Worm (Caenorhabditis elegans) whole organism, L3 larva: ENCODE measurements around the gene prx-2.

Experiments used
- R02D3.7 ChIP-seq: fragments of 150-350 bp; optimal IDR thresholded peaks from 2 replicates; lab custom pipeline; 2014; ENCODE audit warnings: missing biosample characterization, missing genetic modification characterization
- aly-2 ChIP-seq: fragments of 150-350 bp; optimal IDR thresholded peaks from 2 replicates; lab custom pipeline; 2014; ENCODE audit warnings: missing biosample characterization, missing genetic modification characterization
- ama-1 ChIP-seq: fragments of 150-350 bp; optimal IDR thresholded peaks from 2 replicates; lab custom pipeline; 2018
- ceh-16 ChIP-seq: sonication (generic microtip); optimal IDR thresholded peaks from 2 replicates; lab custom pipeline; 2017; ENCODE audit warnings: missing biosample characterization, missing genetic modification characterization
- ceh-28 ChIP-seq: fragments of 150-350 bp; optimal IDR thresholded peaks from 2 replicates; lab custom pipeline; 2014; ENCODE audit warnings: missing biosample characterization, missing genetic modification reagents, missing genetic modification characterization
- ceh-9 ChIP-seq: sonication (generic microtip); optimal IDR thresholded peaks from 2 replicates; lab custom pipeline; 2018; ENCODE audit warnings: missing biosample characterization, missing genetic modification characterization
- egl-27 ChIP-seq: sonication (generic microtip); optimal IDR thresholded peaks from 4 replicates; lab custom pipeline; 2017; ENCODE audit warnings: missing biosample characterization, missing genetic modification reagents, missing genetic modification characterization
- egl-5 ChIP-seq: fragments of 150-350 bp; optimal IDR thresholded peaks from 2 replicates; lab custom pipeline; 2017; ENCODE audit warnings: missing biosample characterization, missing genetic modification reagents, missing genetic modification characterization, inconsistent platforms
- elt-1 ChIP-seq: fragments of 150-350 bp; optimal IDR thresholded peaks from 2 replicates; lab custom pipeline; 2014; ENCODE audit warnings: missing biosample characterization, missing genetic modification characterization
- elt-2 ChIP-seq: sonication (generic microtip); optimal IDR thresholded peaks from 2 replicates; lab custom pipeline; 2016; ENCODE audit warnings: missing genetic modification reagents, mild to moderate bottlenecking, missing genetic modification characterization, missing compliant biosample characterization
- elt-3 ChIP-seq, 3 experiments: fragments of 150-350 bp in 1 of 3; sonication (generic microtip) in 2 of 3; optimal IDR thresholded peaks; 2 replicates in 2 of 3; 4 replicates in 1 of 3; lab custom pipeline; 2014 to 2017; ENCODE audit warnings: missing biosample characterization in 3 of 3, missing genetic modification characterization in 3 of 3
- eor-1 ChIP-seq, 2 experiments: fragments of 150-350 bp; optimal IDR thresholded peaks; 2 replicates each; lab custom pipeline; 2014 to 2018; ENCODE audit warnings: missing biosample characterization in 2 of 2, missing genetic modification characterization in 2 of 2
- fkh-10 ChIP-seq: sonication (generic microtip); optimal IDR thresholded peaks from 2 replicates; lab custom pipeline; 2017; ENCODE audit warnings: missing biosample characterization, missing genetic modification reagents, missing genetic modification characterization
- fkh-2 ChIP-seq: fragments of 150-350 bp; optimal IDR thresholded peaks from 2 replicates; lab custom pipeline; 2014; ENCODE audit warnings: missing biosample characterization, missing genetic modification reagents, missing genetic modification characterization
- fos-1 ChIP-seq: fragments of 150-350 bp; optimal IDR thresholded peaks from 2 replicates; lab custom pipeline; 2014; ENCODE audit warnings: missing biosample characterization, missing genetic modification characterization
- hmg-11 ChIP-seq: sonication (generic microtip); optimal IDR thresholded peaks from 2 replicates; lab custom pipeline; 2016; ENCODE audit warnings: missing genetic modification characterization, missing compliant biosample characterization
- jun-1 ChIP-seq: fragments of 150-350 bp; optimal IDR thresholded peaks from 2 replicates; lab custom pipeline; 2014; ENCODE audit warnings: missing biosample characterization, missing genetic modification reagents, missing genetic modification characterization
- lin-39 ChIP-seq: fragments of 150-350 bp; optimal IDR thresholded peaks from 2 replicates; lab custom pipeline; 2018; ENCODE audit warnings: missing biosample characterization, missing genetic modification reagents, missing genetic modification characterization
- mdl-1 ChIP-seq: fragments of 150-350 bp; optimal IDR thresholded peaks from 2 replicates; lab custom pipeline; 2014; ENCODE audit warnings: missing biosample characterization, missing genetic modification characterization
- mml-1 ChIP-seq: fragments of 150-350 bp; sonication (generic microtip); optimal IDR thresholded peaks from 3 replicates; lab custom pipeline; 2014; ENCODE audit warnings: missing biosample characterization, missing genetic modification characterization
- nfya-1 ChIP-seq: sonication (generic microtip); optimal IDR thresholded peaks from 2 replicates; lab custom pipeline; 2017; ENCODE audit warnings: missing genetic modification characterization, mild to moderate bottlenecking, missing compliant biosample characterization, antibody characterized with exemption, moderate library complexity; ENCODE audit not compliant: insufficient read depth
- nhr-11 ChIP-seq: fragments of 150-350 bp; optimal IDR thresholded peaks from 2 replicates; lab custom pipeline; 2014; ENCODE audit warnings: missing biosample characterization, missing genetic modification characterization
- nhr-23 ChIP-seq: fragments of 150-350 bp; optimal IDR thresholded peaks from 2 replicates; lab custom pipeline; 2014; ENCODE audit warnings: missing biosample characterization, missing genetic modification reagents, missing genetic modification characterization
- nhr-237 ChIP-seq: fragments of 150-350 bp; optimal IDR thresholded peaks from 2 replicates; lab custom pipeline; 2014; ENCODE audit warnings: missing biosample characterization, missing genetic modification characterization
- nhr-25 ChIP-seq: sonication (generic microtip); optimal IDR thresholded peaks from 2 replicates; lab custom pipeline; 2017; ENCODE audit warnings: missing biosample characterization, missing genetic modification characterization
- nhr-28 ChIP-seq: fragments of 150-350 bp; optimal IDR thresholded peaks from 2 replicates; lab custom pipeline; 2014; ENCODE audit warnings: missing biosample characterization, missing genetic modification characterization
- nhr-43 ChIP-seq: sonication (generic microtip); optimal IDR thresholded peaks from 2 replicates; lab custom pipeline; 2016; ENCODE audit warnings: mild to moderate bottlenecking, missing genetic modification characterization, missing compliant biosample characterization; ENCODE audit not compliant: poor library complexity, severe bottlenecking
- nhr-76 ChIP-seq: fragments of 150-350 bp; sonication (generic microtip); optimal IDR thresholded peaks from 5 replicates; lab custom pipeline; 2014; ENCODE audit warnings: missing biosample characterization, missing genetic modification characterization
- nhr-77 ChIP-seq: fragments of 150-350 bp; optimal IDR thresholded peaks from 2 replicates; lab custom pipeline; 2014; ENCODE audit warnings: missing biosample characterization, missing genetic modification characterization
- pha-4 ChIP-seq: fragments of 150-350 bp; optimal IDR thresholded peaks from 2 replicates; lab custom pipeline; 2014; ENCODE audit warnings: missing biosample characterization, missing genetic modification reagents, missing genetic modification characterization
- pqm-1 ChIP-seq: fragments of 150-350 bp; optimal IDR thresholded peaks from 2 replicates; lab custom pipeline; 2017; ENCODE audit warnings: missing biosample characterization, missing genetic modification characterization, inconsistent platforms
- sea-2 ChIP-seq: fragments of 150-350 bp; sonication (generic microtip); optimal IDR thresholded peaks from 4 replicates; lab custom pipeline; 2014; ENCODE audit warnings: missing biosample characterization, missing genetic modification reagents, missing genetic modification characterization
- skn-1 ChIP-seq: fragments of 150-350 bp; optimal IDR thresholded peaks from 2 replicates; lab custom pipeline; 2014; ENCODE audit warnings: missing biosample characterization, missing genetic modification characterization
- snpc-4 ChIP-seq: fragments of 150-350 bp; optimal IDR thresholded peaks from 2 replicates; lab custom pipeline; 2014; ENCODE audit warnings: missing biosample characterization, missing genetic modification characterization
- unc-39 ChIP-seq: sonication (generic microtip); optimal IDR thresholded peaks from 4 replicates; lab custom pipeline; 2017; ENCODE audit warnings: missing biosample characterization, missing genetic modification characterization
- unc-62 ChIP-seq: fragments of 150-350 bp; sonication (generic microtip); optimal IDR thresholded peaks from 4 replicates; lab custom pipeline; 2014; ENCODE audit warnings: missing biosample characterization, missing genetic modification reagents, missing genetic modification characterization
- ztf-11 ChIP-seq: fragments of 150-350 bp; optimal IDR thresholded peaks from 2 replicates; lab custom pipeline; 2014; ENCODE audit warnings: missing biosample characterization, missing genetic modification characterization
- ztf-4 ChIP-seq: fragments of 150-350 bp; optimal IDR thresholded peaks from 2 replicates; lab custom pipeline; 2014; ENCODE audit warnings: missing biosample characterization, missing genetic modification characterization

prx-2 gene

DNA sequence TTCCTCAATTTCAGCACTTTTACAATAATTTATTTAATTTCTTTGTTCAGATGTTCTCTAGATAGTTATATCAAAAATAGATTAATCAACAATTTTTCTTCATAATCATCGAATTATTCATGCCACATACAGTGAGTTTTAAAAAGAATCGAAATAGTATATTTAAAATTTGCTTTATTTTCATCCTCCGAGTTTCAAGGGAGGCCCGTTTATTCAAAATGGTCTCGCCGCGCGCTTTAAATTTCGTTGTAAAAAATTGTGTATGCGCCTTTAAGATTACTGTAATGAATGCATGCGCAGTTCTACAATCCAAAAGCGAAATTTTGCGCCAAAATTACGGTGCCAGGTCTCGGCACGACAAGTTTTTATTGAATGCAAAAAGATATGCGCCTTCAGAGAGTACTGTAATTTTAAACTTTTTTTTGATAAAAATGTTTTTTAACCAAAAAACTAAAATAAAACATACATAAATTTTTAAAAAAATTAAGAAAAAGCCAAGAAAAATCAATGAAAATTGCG is 15.9 kb downstream of the prx-2 start, which contains the start of gene ZK792.1:
Gene ZK792.1 (plus strand): TSS at position 51 of the 519 bp plus-strand sequence.
- TF ChIP-seq ceh-9 (tag; lab: Kevin White, UChicago), result no peak
- no peak for TF ChIP-seq ztf-4 (tag; lab: Kevin White, UChicago)
- no peak for TF ChIP-seq egl-5 (tag; lab: Kevin White, UChicago)
- no peak for TF ChIP-seq mdl-1 (tag; lab: Kevin White, UChicago)
- no peak for TF ChIP-seq nhr-237 (tag; lab: Kevin White, UChicago)
- TF ChIP-seq ceh-16 (tag; lab: Kevin White, UChicago), result no peak
- no peak for TF ChIP-seq pha-4 (tag; lab: Kevin White, UChicago)
- TF ChIP-seq nhr-23, result no peak
- no peak for TF ChIP-seq sea-2 (GFP tag; lab: Kevin White, UChicago)
- TF ChIP-seq nhr-11 (tag; lab: Kevin White, UChicago), result no peak
- TF ChIP-seq, all 47 proteins: peak for 0

DNA sequence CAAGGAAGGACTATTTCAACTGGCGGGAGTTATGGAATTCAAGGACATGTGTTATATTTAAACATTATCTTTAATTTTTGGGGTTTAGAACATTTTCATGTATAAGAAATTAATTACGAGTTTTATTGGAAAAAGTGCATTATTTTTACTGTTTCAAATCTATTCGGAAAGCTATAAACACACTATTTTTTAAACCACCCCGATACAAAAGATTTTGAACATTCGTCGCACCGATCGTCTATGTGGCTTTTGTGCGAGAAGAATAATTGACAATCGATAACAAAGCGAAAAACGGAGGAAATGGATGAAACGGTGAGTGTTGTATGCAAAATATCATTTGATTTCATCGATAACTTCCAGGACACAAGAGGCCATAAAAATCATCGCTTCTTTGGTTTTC is 21.1 kb downstream of the prx-2 start, which contains the start of gene ZK809.9:
Gene ZK809.9 (plus strand): TSS at position 301 of the 400 bp plus-strand sequence.
- TF ChIP-seq pha-4 (tag; lab: Kevin White, UChicago), result no peak
- no peak for TF ChIP-seq mml-1 (tag; lab: Kevin White, UChicago)
- no peak for TF ChIP-seq nfya-1 (tag; lab: Kevin White, UChicago)
- no peak for TF ChIP-seq nhr-28 (tag; lab: Kevin White, UChicago)
- TF ChIP-seq ztf-4 (tag; lab: Kevin White, UChicago), result no peak
- TF ChIP-seq ama-1 (lab: Kevin White, UChicago), result no peak
- TF ChIP-seq elt-1, result no peak
- no peak for TF ChIP-seq elt-2 (tag; lab: Kevin White, UChicago)
- TF ChIP-seq ztf-11, result no peak
- no peak for TF ChIP-seq egl-5 (tag; lab: Kevin White, UChicago)
- no peak for TF ChIP-seq aly-2 (tag; lab: Kevin White, UChicago)
- TF ChIP-seq nhr-43 (tag; lab: Kevin White, UChicago), result no peak
- TF ChIP-seq nhr-25, result no peak
- TF ChIP-seq egl-27 (tag; lab: Kevin White, UChicago), result no peak
- no peak for TF ChIP-seq fos-1 (tag; lab: Kevin White, UChicago)
- TF ChIP-seq R02D3.7 (tag; lab: Kevin White, UChicago), result no peak
- no peak for TF ChIP-seq jun-1 (tag; lab: Kevin White, UChicago)
- TF ChIP-seq nhr-23, result no peak
- TF ChIP-seq mdl-1 (tag; lab: Kevin White, UChicago), result no peak
- TF ChIP-seq sea-2 (GFP tag; lab: Kevin White, UChicago), result no peak

DNA sequence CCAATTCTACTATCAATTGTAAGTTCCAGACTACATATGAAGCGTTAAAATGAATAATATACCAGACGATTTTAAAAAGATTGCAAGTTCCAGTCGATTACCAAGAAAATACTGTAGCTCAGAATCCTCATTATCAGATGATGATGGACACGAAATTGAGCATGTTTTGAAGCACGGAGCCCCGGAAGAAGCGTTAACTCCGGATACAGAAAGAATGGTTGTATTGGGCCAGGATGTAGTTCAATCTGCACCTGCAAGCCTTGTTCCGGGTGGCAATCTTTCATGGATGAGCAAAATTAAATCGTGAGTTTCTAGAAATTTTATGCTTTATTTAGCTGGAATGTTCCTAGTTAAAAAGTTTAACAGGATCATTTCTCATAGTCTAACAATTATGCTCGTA is 24.1 kb downstream of the prx-2 start, which contains the start of gene atg-4.2:
Gene atg-4.2 (plus strand): TSS at position 24 of the 400 bp plus-strand sequence.
- TF ChIP-seq nhr-43 (tag; lab: Kevin White, UChicago), result no peak
- no peak for TF ChIP-seq unc-39 (tag; lab: Kevin White, UChicago)
- no peak for TF ChIP-seq nhr-77 (tag; lab: Kevin White, UChicago)

DNA sequence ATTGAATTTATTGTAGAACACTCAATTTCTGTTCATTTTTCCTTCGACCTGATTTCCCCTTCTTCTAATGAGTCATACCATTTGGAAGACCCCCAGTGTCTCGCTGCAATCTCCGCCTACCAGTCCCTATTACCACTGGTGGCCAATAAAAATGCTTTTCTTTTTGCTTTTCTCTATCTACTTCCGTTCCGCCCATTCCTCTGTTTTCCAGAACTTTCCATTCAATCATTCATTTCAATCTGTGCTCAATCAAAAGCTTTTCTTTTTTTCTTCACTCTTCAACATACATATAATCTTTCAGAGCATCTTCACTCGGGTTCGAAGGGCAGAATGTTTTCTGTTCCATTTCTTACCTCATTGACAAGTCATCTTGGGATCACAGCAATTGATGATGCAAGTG is 29.6 kb downstream of the prx-2 start, which contains the start of gene inx-8:
Gene inx-8 (plus strand): TSS at position 301 of the 400 bp plus-strand sequence.
- TF ChIP-seq ceh-9 (tag; lab: Kevin White, UChicago) (no peak), egl-5 (tag; lab: Kevin White, UChicago) (no peak), pqm-1 (tag; lab: Kevin White, UChicago) (no peak), fkh-10 (no peak), ama-1 (lab: Kevin White, UChicago) (no peak), lin-39 (tag; lab: Kevin White, UChicago) (no peak), nhr-237 (tag; lab: Kevin White, UChicago) (no peak), hmg-11 (no peak), nhr-76 (tag; lab: Kevin White, UChicago) (no peak), nhr-11 (tag; lab: Kevin White, UChicago) (no peak)

DNA sequence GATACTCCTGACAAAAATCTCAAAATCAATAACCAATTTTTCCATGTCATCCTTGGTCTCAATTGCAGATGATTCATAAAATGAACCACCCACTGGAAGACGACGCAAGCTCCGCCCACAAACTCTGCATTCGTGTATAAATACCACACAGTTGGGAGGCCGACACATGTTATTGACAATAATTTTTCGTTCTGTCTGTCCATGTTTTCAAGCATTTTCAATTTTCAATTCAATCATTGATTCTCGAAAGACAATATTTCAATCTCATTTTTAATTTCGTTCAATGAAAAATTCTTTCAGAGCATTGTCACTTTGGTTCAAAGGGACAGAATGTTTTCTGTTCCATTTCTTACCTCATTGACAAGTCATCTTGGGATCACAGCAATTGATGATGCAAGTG is 32.1 kb downstream of the prx-2 start, which contains the start of gene inx-9:
Gene inx-9 (plus strand): TSS at position 301 of the 400 bp plus-strand sequence.
- TF ChIP-seq unc-62, result no peak
- no peak for TF ChIP-seq ztf-4 (tag; lab: Kevin White, UChicago)
- TF ChIP-seq nhr-237 (tag; lab: Kevin White, UChicago), result no peak
- no peak for TF ChIP-seq ceh-28 (tag; lab: Kevin White, UChicago)
- TF ChIP-seq elt-3 (tag; optimal IDR thresholded peaks at IDR 0.05; lab: Kevin White, UChicago), result no peak
- no peak for TF ChIP-seq sea-2 (GFP tag; lab: Kevin White, UChicago)
- no peak for TF ChIP-seq fos-1 (tag; lab: Kevin White, UChicago)
- TF ChIP-seq skn-1 (tag; lab: Kevin White, UChicago), result no peak
- TF ChIP-seq ama-1 (lab: Kevin White, UChicago), result no peak
- TF ChIP-seq snpc-4 (tag; lab: Kevin White, UChicago), result no peak
- no peak for TF ChIP-seq elt-2 (tag; lab: Kevin White, UChicago)
- TF ChIP-seq eor-1 (tag; optimal IDR thresholded peaks at IDR 0.05; lab: Kevin White, UChicago), result no peak
- TF ChIP-seq nfya-1 (tag; lab: Kevin White, UChicago), result no peak
- no peak for TF ChIP-seq fkh-2
- no peak for TF ChIP-seq nhr-76 (tag; lab: Kevin White, UChicago)
- no peak for TF ChIP-seq fkh-10
- TF ChIP-seq pqm-1 (tag; lab: Kevin White, UChicago), result no peak
- TF ChIP-seq mdl-1 (tag; lab: Kevin White, UChicago), result no peak
